Worm (Caenorhabditis elegans) whole organism, late embryonic: Measurements from ENCODE around the gene dhs-5.

ENCODE experiments used
- C38D4.7 ChIP-seq: fragments of 200-800 bp; sonication (Bioruptor generic); optimal IDR thresholded peaks from 2 replicates; lab custom pipeline; 2018; ENCODE audit warnings: mild to moderate bottlenecking, missing genetic modification characterization, moderate library complexity, missing compliant biosample characterization
- K02D7.2 ChIP-seq: sonication (generic microtip); optimal IDR thresholded peaks from 2 replicates; lab custom pipeline; 2017; ENCODE audit warnings: mild to moderate bottlenecking, missing genetic modification characterization, missing compliant biosample characterization
- K09A11.1 ChIP-seq: sonication (generic microtip); optimal IDR thresholded peaks from 2 replicates; lab custom pipeline; 2017; ENCODE audit warnings: antibody characterized with exemption, mild to moderate bottlenecking, missing genetic modification characterization, missing compliant biosample characterization; ENCODE audit not compliant: insufficient read depth
- T23F11.4 ChIP-seq: fragments of 200-800 bp; sonication (Bioruptor generic); optimal IDR thresholded peaks from 2 replicates; lab custom pipeline; 2018; ENCODE audit warnings: mild to moderate bottlenecking, missing genetic modification characterization, missing compliant biosample characterization
- ama-1 ChIP-seq: fragments of 150-350 bp; optimal IDR thresholded peaks from 2 replicates; lab custom pipeline; 2014
- ceh-18 ChIP-seq: sonication (generic microtip); optimal IDR thresholded peaks from 2 replicates; lab custom pipeline; 2016; ENCODE audit warnings: missing genetic modification characterization, missing compliant biosample characterization
- ceh-2 ChIP-seq: sonication (generic microtip); optimal IDR thresholded peaks from 2 replicates; lab custom pipeline; 2016; ENCODE audit warnings: missing genotype, missing genetic modification characterization, missing compliant biosample characterization
- ceh-31 ChIP-seq: sonication (generic microtip); optimal IDR thresholded peaks from 2 replicates; lab custom pipeline; 2016; ENCODE audit warnings: missing genetic modification characterization, missing compliant biosample characterization
- ceh-48 ChIP-seq: sonication (generic microtip); optimal IDR thresholded peaks from 2 replicates; lab custom pipeline; 2016; ENCODE audit warnings: missing genetic modification characterization, inconsistent platforms, missing compliant biosample characterization
- ceh-6 ChIP-seq: fragments of 200-800 bp; sonication (Bioruptor generic); optimal IDR thresholded peaks from 2 replicates; lab custom pipeline; 2018; ENCODE audit warnings: mild to moderate bottlenecking, missing genetic modification characterization, missing compliant biosample characterization
- dve-1 ChIP-seq: sonication (generic microtip); optimal IDR thresholded peaks from 2 replicates; lab custom pipeline; 2017; ENCODE audit warnings: antibody characterized with exemption, mild to moderate bottlenecking, missing genetic modification characterization, missing compliant biosample characterization
- elt-2 ChIP-seq: sonication (generic microtip); optimal IDR thresholded peaks from 2 replicates; lab custom pipeline; 2016; ENCODE audit warnings: missing genetic modification reagents, missing genetic modification characterization, missing compliant biosample characterization
- ets-4 ChIP-seq: sonication (generic microtip); optimal IDR thresholded peaks from 2 replicates; lab custom pipeline; 2016; ENCODE audit warnings: missing genetic modification characterization, missing compliant biosample characterization
- eyg-1 ChIP-seq: sonication (generic microtip); optimal IDR thresholded peaks from 2 replicates; lab custom pipeline; 2016; ENCODE audit warnings: missing genotype, missing genetic modification characterization, missing compliant biosample characterization
- hlh-13 ChIP-seq: fragments of 200-800 bp; sonication (Bioruptor generic); optimal IDR thresholded peaks from 2 replicates; lab custom pipeline; 2018; ENCODE audit warnings: mild to moderate bottlenecking, missing genetic modification characterization, missing compliant biosample characterization
- hlh-15 ChIP-seq: sonication (generic microtip); optimal IDR thresholded peaks from 2 replicates; lab custom pipeline; 2016; ENCODE audit warnings: missing genetic modification characterization, missing compliant biosample characterization
- hlh-30 ChIP-seq: sonication (generic microtip); optimal IDR thresholded peaks from 2 replicates; lab custom pipeline; 2017; ENCODE audit warnings: antibody characterized with exemption, missing genetic modification characterization, missing compliant biosample characterization; ENCODE audit not compliant: insufficient read depth
- nfya-1 ChIP-seq: sonication (generic microtip); optimal IDR thresholded peaks from 2 replicates; lab custom pipeline; 2017; ENCODE audit warnings: missing genetic modification characterization, mild to moderate bottlenecking, missing compliant biosample characterization, antibody characterized with exemption, moderate library complexity
- nhr-11 ChIP-seq: fragments of 150-350 bp; optimal IDR thresholded peaks from 2 replicates; lab custom pipeline; 2014; ENCODE audit warnings: missing biosample characterization, missing genetic modification characterization
- pat-9 ChIP-seq: fragments of 200-800 bp; sonication (Bioruptor generic); optimal IDR thresholded peaks from 2 replicates; lab custom pipeline; 2018; ENCODE audit warnings: mild to moderate bottlenecking, missing genetic modification characterization, moderate library complexity, missing compliant biosample characterization
- pax-1 ChIP-seq: fragments of 150-350 bp; optimal IDR thresholded peaks from 2 replicates; lab custom pipeline; 2014; ENCODE audit warnings: missing biosample characterization, missing genetic modification characterization
- pha-2 ChIP-seq: sonication (generic microtip); optimal IDR thresholded peaks from 2 replicates; lab custom pipeline; 2017; ENCODE audit warnings: mild to moderate bottlenecking, missing genetic modification characterization, missing compliant biosample characterization
- pqm-1 ChIP-seq: sonication (generic microtip); optimal IDR thresholded peaks from 2 replicates; lab custom pipeline; 2016; ENCODE audit warnings: missing genetic modification characterization, missing compliant biosample characterization
- pros-1 ChIP-seq: fragments of 150-350 bp; optimal IDR thresholded peaks from 2 replicates; lab custom pipeline; 2014; ENCODE audit warnings: missing biosample characterization, missing genetic modification reagents, missing genetic modification characterization
- sox-2 ChIP-seq: fragments of 200-800 bp; sonication (Bioruptor generic); IDR thresholded peaks from 2 replicates; pipeline ENCODE4 v1.3.6; 2022; ENCODE audit warnings: missing genetic modification reagents, missing genetic modification characterization, missing compliant biosample characterization
- tbx-2 ChIP-seq: sonication (generic microtip); optimal IDR thresholded peaks from 2 replicates; lab custom pipeline; 2016; ENCODE audit warnings: missing genetic modification characterization, missing compliant biosample characterization
- tbx-7 ChIP-seq: sonication (generic microtip); optimal IDR thresholded peaks from 2 replicates; lab custom pipeline; 2016; ENCODE audit warnings: missing genotype, missing genetic modification characterization, missing compliant biosample characterization
- unc-3 ChIP-seq, 2 experiments: fragments of 200-800 bp in 1 of 2; sonication (Bioruptor generic) in 1 of 2; sonication (generic microtip) in 1 of 2; conservative IDR thresholded peaks in 1 of 2; optimal IDR thresholded peaks in 1 of 2; 2 replicates each; pipeline versions ENCODE4 v1.3.6 to Lab custom; 2016 to 2022; ENCODE audit warnings: missing compliant biosample characterization in 2 of 2, missing genetic modification characterization in 2 of 2, missing genetic modification reagents in 1 of 2
- unc-42 ChIP-seq: sonication (generic microtip); optimal IDR thresholded peaks from 2 replicates; lab custom pipeline; 2016; ENCODE audit warnings: missing genotype, missing genetic modification characterization, missing compliant biosample characterization
- unc-55 ChIP-seq: sonication (generic microtip); optimal IDR thresholded peaks from 2 replicates; lab custom pipeline; 2017; ENCODE audit warnings: missing biosample characterization, missing genetic modification reagents, missing genetic modification characterization

The dhs-5 gene

ce11 chrII:5426054-5426453, 27.6 kb upstream of the dhs-5 start:
- TF ChIP-seq nfya-1 (tag; lab: Kevin White, UChicago) (peak; percentile 61), ceh-31 (tag; lab: Kevin White, UChicago) (peak; percentile 6), unc-55 (peak; percentile 33), pat-9 (tag; lab: Kevin White, UChicago) (no peak), pha-2 (tag; lab: Kevin White, UChicago) (no peak), pax-1 (tag; lab: Kevin White, UChicago) (no peak), hlh-30 (tag; lab: Kevin White, UChicago) (peak; percentile 95), ama-1 (lab: Kevin White, UChicago) (no peak), elt-2 (tag; lab: Kevin White, UChicago) (peak; percentile 74), tbx-2 (tag; lab: Kevin White, UChicago) (peak; percentile 43), K02D7.2 (tag; lab: Kevin White, UChicago) (no peak)
- TF ChIP-seq, all 69 proteins: peak for 6

- no peak for TF ChIP-seq nhr-11 (tag; lab: Kevin White, UChicago)
Measured at ce11 chrII:5426470-5426869, 27.2 kb upstream of the dhs-5 start.

ce11 chrII:5429522-5430257, 24.0 kb upstream of the dhs-5 start, which contains the start of the genes F07F6.4 and F07F6.2:
Gene F07F6.4, minus strand, starts transcription at chrII:5429572.
Gene F07F6.2, plus strand, starts transcription at chrII:5430207.
- TF ChIP-seq hlh-13 (GFP tag; lab: Kevin White, UChicago) (no peak), dve-1 (peak; percentile 3), tbx-2 (tag; lab: Kevin White, UChicago) (peak; percentile 9), ets-4 (tag; lab: Kevin White, UChicago) (no peak), unc-42 (peak; percentile 35), ceh-18 (no peak), unc-3 (GFP tag; conservative IDR thresholded peaks at IDR 0.05; lab: Robert Waterston, UW) (no peak), unc-3 (tag; optimal IDR thresholded peaks at IDR 0.05; lab: Kevin White, UChicago) (peak; percentile 19)
- TF ChIP-seq, all 69 proteins: peak for 4

- TF ChIP-seq ama-1 (lab: Kevin White, UChicago): no peak
- TF ChIP-seq eyg-1: no peak
- no peak for TF ChIP-seq unc-42
- TF ChIP-seq ceh-31 (tag; lab: Kevin White, UChicago): no peak
- no peak for TF ChIP-seq unc-3 (GFP tag; conservative IDR thresholded peaks at IDR 0.05; lab: Robert Waterston, UW)
- no peak for TF ChIP-seq unc-3 (tag; optimal IDR thresholded peaks at IDR 0.05; lab: Kevin White, UChicago)
- TF ChIP-seq sox-2 (GFP tag; lab: Robert Waterston, UW): no peak
- no peak for TF ChIP-seq pqm-1 (tag; lab: Kevin White, UChicago)
- no peak for TF ChIP-seq ceh-18
Measured at ce11 chrII:5433069-5433468, 20.6 kb upstream of the dhs-5 start, which contains the start of gene srx-114. Gene srx-114, minus strand, starts transcription at chrII:5433169.

- TF ChIP-seq tbx-7 (tag; lab: Kevin White, UChicago) (no peak), hlh-15 (tag; lab: Kevin White, UChicago) (no peak), unc-55 (no peak), K02D7.2 (tag; lab: Kevin White, UChicago) (no peak), elt-2 (tag; lab: Kevin White, UChicago) (no peak), ceh-48 (tag; lab: Kevin White, UChicago) (no peak), ceh-6 (no peak), T23F11.4 (no peak), pros-1 (tag; lab: Kevin White, UChicago) (no peak), ceh-2 (tag; lab: Kevin White, UChicago) (no peak), sox-2 (GFP tag; lab: Robert Waterston, UW) (no peak), K09A11.1 (tag; lab: Kevin White, UChicago) (no peak), C38D4.7 (no peak)
Measured at ce11 chrII:5436833-5437232, 16.8 kb upstream of the dhs-5 start, which contains the start of gene dct-5. Gene dct-5, minus strand, starts transcription at chrII:5436933.
